Fruit fly (Drosophila melanogaster): Measurements from ENCODE around the gene Arp1.
"Not testable (repeated sequence)": the region's sequence is repeated elsewhere in the genome, so short reads cannot be mapped to it uniquely, and the experiment has no call there.

Arp1 gene

dm6 chr3R:12694742-12695141 lies 3.2 kb downstream of the Arp1 start, which contains the start of the genes CG14391 and NijC:
CG14391 (minus strand) TSS chr3R:12694842.
NijC (plus strand) TSS chr3R:12695129.
- TF ChIP-seq ttk (optimal IDR thresholded peaks at IDR 0.05) = no peak
- no peak for TF ChIP-seq psq (optimal IDR thresholded peaks at IDR 0.05)
- TF ChIP-seq h (optimal IDR thresholded peaks at IDR 0.05) = no peak
- TF ChIP-seq Sin3A (optimal IDR thresholded peaks at IDR 0.05) = no peak
- TF ChIP-seq insv (optimal IDR thresholded peaks at IDR 0.05) = no peak
- no peak for TF ChIP-seq Myc (optimal IDR thresholded peaks at IDR 0.05)

- TF ChIP-seq psq (optimal IDR thresholded peaks at IDR 0.05) (no peak), h (optimal IDR thresholded peaks at IDR 0.05) (no peak), ttk (optimal IDR thresholded peaks at IDR 0.05) (no peak), insv (optimal IDR thresholded peaks at IDR 0.05) (no peak), Sin3A (optimal IDR thresholded peaks at IDR 0.05) (no peak)
Measured at dm6 chr3R:12697022-12697421, 5.5 kb downstream of the Arp1 start, which contains the start of gene Past1. Past1 (plus strand) TSS chr3R:12697322.

- no peak for TF ChIP-seq psq (optimal IDR thresholded peaks at IDR 0.05)
- no peak for TF ChIP-seq insv (optimal IDR thresholded peaks at IDR 0.05)
- no peak for TF ChIP-seq h (optimal IDR thresholded peaks at IDR 0.05)
- TF ChIP-seq Myc (optimal IDR thresholded peaks at IDR 0.05) = no peak
- no peak for TF ChIP-seq ttk (optimal IDR thresholded peaks at IDR 0.05)
Measured at dm6 chr3R:12697571-12698039, 6.1 kb downstream of the Arp1 start.

dm6 chr3R:12698363-12698762 lies 6.8 kb downstream of the Arp1 start:
- TF ChIP-seq h (optimal IDR thresholded peaks at IDR 0.05) = no peak
- no peak for TF ChIP-seq insv (optimal IDR thresholded peaks at IDR 0.05)
- TF ChIP-seq ttk (optimal IDR thresholded peaks at IDR 0.05) = peak; percentile 66

dm6 chr3R:12699620-12700378 lies 8.3 kb downstream of the Arp1 start:
- TF ChIP-seq Sin3A (optimal IDR thresholded peaks at IDR 0.05) (no peak), insv (optimal IDR thresholded peaks at IDR 0.05) (no peak), ttk (optimal IDR thresholded peaks at IDR 0.05) (no peak), psq (optimal IDR thresholded peaks at IDR 0.05) (no peak), Myc (optimal IDR thresholded peaks at IDR 0.05) (no peak)

- no peak for TF ChIP-seq insv (optimal IDR thresholded peaks at IDR 0.05)
- TF ChIP-seq Myc (optimal IDR thresholded peaks at IDR 0.05) = no peak
- TF ChIP-seq psq (optimal IDR thresholded peaks at IDR 0.05) = no peak
- no peak for TF ChIP-seq Sin3A (optimal IDR thresholded peaks at IDR 0.05)
- no peak for TF ChIP-seq h (optimal IDR thresholded peaks at IDR 0.05)
- no peak for TF ChIP-seq ttk (optimal IDR thresholded peaks at IDR 0.05)
Measured at dm6 chr3R:12700454-12700853, 8.9 kb downstream of the Arp1 start.

dm6 chr3R:12701257-12701656 lies 9.7 kb downstream of the Arp1 start:
- no peak for TF ChIP-seq insv (optimal IDR thresholded peaks at IDR 0.05)
- TF ChIP-seq ttk (optimal IDR thresholded peaks at IDR 0.05) = no peak
- TF ChIP-seq Myc (optimal IDR thresholded peaks at IDR 0.05) = no peak
- no peak for TF ChIP-seq h (optimal IDR thresholded peaks at IDR 0.05)
- TF ChIP-seq psq (optimal IDR thresholded peaks at IDR 0.05) = no peak
- no peak for TF ChIP-seq Sin3A (optimal IDR thresholded peaks at IDR 0.05)

- no peak for TF ChIP-seq Sin3A (optimal IDR thresholded peaks at IDR 0.05)
- TF ChIP-seq psq (optimal IDR thresholded peaks at IDR 0.05) = no peak
- TF ChIP-seq Myc (optimal IDR thresholded peaks at IDR 0.05) = no peak
- no peak for TF ChIP-seq insv (optimal IDR thresholded peaks at IDR 0.05)
- no peak for TF ChIP-seq ttk (optimal IDR thresholded peaks at IDR 0.05)
- no peak for TF ChIP-seq h (optimal IDR thresholded peaks at IDR 0.05)
Measured at dm6 chr3R:12701994-12702494, 10.5 kb downstream of the Arp1 start.

dm6 chr3R:12704861-12705260 lies 13.3 kb downstream of the Arp1 start, which contains the start of gene CG12279:
CG12279 (plus strand) TSS chr3R:12705094.
- TF ChIP-seq h (optimal IDR thresholded peaks at IDR 0.05) (no peak), psq (optimal IDR thresholded peaks at IDR 0.05) (no peak), Myc (optimal IDR thresholded peaks at IDR 0.05) (no peak), Sin3A (optimal IDR thresholded peaks at IDR 0.05) (no peak), insv (optimal IDR thresholded peaks at IDR 0.05) (no peak), ttk (optimal IDR thresholded peaks at IDR 0.05) (no peak)

dm6 chr3R:12712178-12713172 lies 20.9 kb downstream of the Arp1 start, which contains the start of gene PolQ:
PolQ (minus strand) TSS chr3R:12712299.
- TF ChIP-seq h, ttk, insv (optimal IDR thresholded peaks at IDR 0.05): not testable (repeated sequence)

- TF ChIP-seq Sin3A (optimal IDR thresholded peaks at IDR 0.05) (no peak), ttk (optimal IDR thresholded peaks at IDR 0.05) (no peak), Myc (optimal IDR thresholded peaks at IDR 0.05) (no peak), h (optimal IDR thresholded peaks at IDR 0.05) (no peak), insv (optimal IDR thresholded peaks at IDR 0.05) (no peak), psq (optimal IDR thresholded peaks at IDR 0.05) (no peak)
Measured at dm6 chr3R:12715253-12715652, 23.7 kb downstream of the Arp1 start.

- TF ChIP-seq psq (optimal IDR thresholded peaks at IDR 0.05) (no peak), ttk (optimal IDR thresholded peaks at IDR 0.05) (no peak), Sin3A (optimal IDR thresholded peaks at IDR 0.05) (no peak), Myc (optimal IDR thresholded peaks at IDR 0.05) (no peak), h (optimal IDR thresholded peaks at IDR 0.05) (no peak), insv (optimal IDR thresholded peaks at IDR 0.05) (no peak)
Measured at dm6 chr3R:12716251-12716650, 24.7 kb downstream of the Arp1 start.
